Fruit fly (Drosophila melanogaster): Measurements from ENCODE around the gene CG15894.
A peak's percentile ranks its signal among the peaks of the same experiment; 100 is the strongest.

Gene CG15894

DNA sequence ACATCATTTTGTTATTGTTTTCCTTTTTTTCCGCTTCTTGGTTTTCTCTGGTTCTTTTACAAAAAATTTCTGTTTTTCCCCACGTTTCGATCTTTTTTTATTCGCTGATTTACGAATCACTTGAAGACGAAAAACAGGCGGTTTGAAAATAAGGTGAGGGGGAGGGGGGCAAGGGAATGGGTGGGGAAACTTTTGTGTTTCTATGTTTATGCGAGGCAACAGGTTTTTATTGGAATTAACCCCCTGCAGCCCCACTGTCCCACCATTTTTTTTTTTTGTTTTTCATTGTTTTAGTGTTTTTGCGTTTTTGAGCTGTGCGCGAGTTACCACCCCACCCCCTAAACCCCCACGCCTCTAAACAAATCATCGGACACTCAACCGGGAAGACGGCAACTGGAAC, 25.9 kb downstream of the CG15894 start:
- no peak for TF ChIP-seq CG14655 (GFP tag; optimal IDR thresholded peaks at IDR 0.05)
- TF ChIP-seq Pif1A (GFP tag; optimal IDR thresholded peaks at IDR 0.05), result no peak
- TF ChIP-seq CG4496 (GFP tag; IDR thresholded peaks at IDR 0.05), result 0 out of 3 replicates have a peak, but pooled peaks have one; percentile 8
- TF ChIP-seq Snoo (tag; optimal IDR thresholded peaks at IDR 0.05), result no peak
- no peak for TF ChIP-seq rn (GFP tag; IDR thresholded peaks at IDR 0.05)
- TF ChIP-seq gl (tag; optimal IDR thresholded peaks at IDR 0.05), result no peak
- TF ChIP-seq CG10348 (GFP tag; IDR thresholded peaks at IDR 0.05), result no peak

DNA sequence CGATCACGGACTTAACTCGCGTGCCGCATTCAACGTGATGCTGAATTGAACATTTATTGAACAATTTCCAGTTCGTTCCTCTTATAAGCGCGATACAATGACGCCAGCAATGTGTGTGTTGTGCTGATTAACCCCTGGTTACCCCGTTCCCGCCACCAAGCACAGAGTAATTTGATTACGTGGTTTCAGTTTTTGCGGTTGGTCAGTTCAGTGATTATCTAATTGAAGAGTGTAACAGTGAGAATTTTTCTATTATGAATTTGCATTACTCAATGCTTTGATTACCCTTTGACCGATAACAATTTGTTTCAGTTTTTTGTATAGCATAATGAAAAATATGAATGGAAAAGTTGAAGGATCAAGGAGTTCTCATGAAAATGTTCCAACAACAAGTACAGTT, 28.7 kb downstream of the CG15894 start, which contains the start of gene CG3842:
CG3842 (plus strand) TSS at position 61 of the 400 bp plus-strand sequence.
- no peak for TF ChIP-seq CG13204 (GFP tag; optimal IDR thresholded peaks at IDR 0.05)
- no peak for TF ChIP-seq Pif1A (GFP tag; optimal IDR thresholded peaks at IDR 0.05)
- TF ChIP-seq CG34367 (tag; optimal IDR thresholded peaks at IDR 0.05), result no peak
- TF ChIP-seq CG32121 (GFP tag; IDR thresholded peaks at IDR 0.05), result no peak
- TF ChIP-seq D1 (tag; optimal IDR thresholded peaks at IDR 0.05), result no peak
- no peak for TF ChIP-seq CG14655 (GFP tag; optimal IDR thresholded peaks at IDR 0.05)
- TF ChIP-seq CG8301 (tag; optimal IDR thresholded peaks at IDR 0.05), result no peak
- TF ChIP-seq CG9948 (tag; optimal IDR thresholded peaks at IDR 0.05), result no peak
- TF ChIP-seq CG15710 (tag; optimal IDR thresholded peaks at IDR 0.05), result no peak
- TF ChIP-seq CG8159 (tag; optimal IDR thresholded peaks at IDR 0.05), result no peak
- TF ChIP-seq gl (tag; optimal IDR thresholded peaks at IDR 0.05), result no peak
- TF ChIP-seq CG4496 (GFP tag; IDR thresholded peaks at IDR 0.05), result no peak
- no peak for TF ChIP-seq CG10348 (GFP tag; IDR thresholded peaks at IDR 0.05)
- no peak for TF ChIP-seq CG17806 (tag; optimal IDR thresholded peaks at IDR 0.05)
- TF ChIP-seq CG12605 (GFP tag; IDR thresholded peaks at IDR 0.05), result no peak

DNA sequence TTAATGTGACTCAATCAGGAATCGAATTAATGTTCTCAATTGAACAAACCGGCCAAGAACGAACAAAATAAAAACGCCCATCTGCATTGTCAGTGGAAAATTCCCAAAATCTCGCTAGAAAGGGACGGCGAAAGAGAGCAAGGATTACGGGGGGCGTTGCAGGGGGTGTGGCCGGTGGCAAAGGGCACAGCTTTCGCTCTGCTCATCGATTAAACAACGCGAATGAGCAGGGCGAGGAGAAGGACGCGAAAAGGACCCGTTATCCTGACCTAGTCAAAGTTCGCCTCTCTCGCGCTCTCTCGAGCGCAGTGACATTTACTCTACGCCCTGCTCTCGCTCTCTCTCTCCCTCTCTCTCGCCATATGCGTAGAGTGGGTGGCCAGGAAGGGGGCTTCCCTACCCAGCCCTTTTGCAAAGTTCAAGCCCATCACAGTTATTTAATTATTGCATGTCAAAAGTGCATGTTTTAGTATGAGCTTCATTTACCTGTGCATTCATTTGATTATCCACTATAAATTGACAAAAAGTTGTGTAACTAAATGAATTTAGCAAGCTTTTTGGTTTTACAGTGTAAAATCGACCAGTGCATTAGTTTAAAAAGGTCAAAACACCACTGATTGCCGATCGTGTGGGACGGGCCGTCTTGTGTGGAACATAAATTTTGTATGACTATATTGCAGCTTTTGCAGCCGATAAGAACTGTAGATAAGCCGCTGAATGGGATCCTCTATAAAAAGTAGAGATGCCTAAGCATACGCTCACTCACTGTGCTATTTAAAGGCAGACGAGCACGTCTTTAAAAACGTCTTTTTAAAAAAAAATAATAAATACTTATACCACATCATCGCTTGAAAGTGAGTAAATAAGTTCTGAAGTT, 30.0 kb downstream of the CG15894 start:
- peak; percentile 68; the same call in 2 of the 3 replicates for TF ChIP-seq fd96Ca (GFP tag; IDR thresholded peaks at IDR 0.05)
- TF ChIP-seq gl (tag; optimal IDR thresholded peaks at IDR 0.05), result peak; percentile 11
- TF ChIP-seq CG14655 (GFP tag; optimal IDR thresholded peaks at IDR 0.05), result peak; percentile 73
- TF ChIP-seq Pif1B (GFP tag; optimal IDR thresholded peaks at IDR 0.05), result peak; percentile 15
- peak; percentile 53 for TF ChIP-seq Pif1A (GFP tag; optimal IDR thresholded peaks at IDR 0.05)
- peak; percentile 30; the same call in 1 of the 2 replicates for TF ChIP-seq CG12605 (GFP tag; IDR thresholded peaks at IDR 0.05)
- TF ChIP-seq CG9948 (tag; optimal IDR thresholded peaks at IDR 0.05), result peak; percentile 67
- TF ChIP-seq CG13204 (GFP tag; optimal IDR thresholded peaks at IDR 0.05), result no peak
- peak; percentile 57 for TF ChIP-seq CG15710 (tag; optimal IDR thresholded peaks at IDR 0.05)
- TF ChIP-seq EcR (GFP tag; optimal IDR thresholded peaks at IDR 0.05), result peak; percentile 6
- TF ChIP-seq CG17806 (tag; optimal IDR thresholded peaks at IDR 0.05), result peak; percentile 61
- peak; percentile 52 for TF ChIP-seq Ets98B (GFP tag; IDR thresholded peaks at IDR 0.05)
- TF ChIP-seq CG10348 (GFP tag; IDR thresholded peaks at IDR 0.05), result no peak
- peak; percentile 54 for TF ChIP-seq CG8301 (tag; optimal IDR thresholded peaks at IDR 0.05)
- no peak for TF ChIP-seq D1 (tag; optimal IDR thresholded peaks at IDR 0.05)
- TF ChIP-seq CG8159 (tag; optimal IDR thresholded peaks at IDR 0.05), result peak; percentile 73
- no peak for TF ChIP-seq rn (GFP tag; IDR thresholded peaks at IDR 0.05)
- peak; percentile 41 for TF ChIP-seq Snoo (tag; optimal IDR thresholded peaks at IDR 0.05)
- peak; percentile 49; the same call in 1 of the 2 replicates for TF ChIP-seq CG32121 (GFP tag; IDR thresholded peaks at IDR 0.05)
- TF ChIP-seq CG34367 (tag; optimal IDR thresholded peaks at IDR 0.05), result peak; percentile 49
- peak; percentile 76 for TF ChIP-seq CG4496 (GFP tag; IDR thresholded peaks at IDR 0.05)

DNA sequence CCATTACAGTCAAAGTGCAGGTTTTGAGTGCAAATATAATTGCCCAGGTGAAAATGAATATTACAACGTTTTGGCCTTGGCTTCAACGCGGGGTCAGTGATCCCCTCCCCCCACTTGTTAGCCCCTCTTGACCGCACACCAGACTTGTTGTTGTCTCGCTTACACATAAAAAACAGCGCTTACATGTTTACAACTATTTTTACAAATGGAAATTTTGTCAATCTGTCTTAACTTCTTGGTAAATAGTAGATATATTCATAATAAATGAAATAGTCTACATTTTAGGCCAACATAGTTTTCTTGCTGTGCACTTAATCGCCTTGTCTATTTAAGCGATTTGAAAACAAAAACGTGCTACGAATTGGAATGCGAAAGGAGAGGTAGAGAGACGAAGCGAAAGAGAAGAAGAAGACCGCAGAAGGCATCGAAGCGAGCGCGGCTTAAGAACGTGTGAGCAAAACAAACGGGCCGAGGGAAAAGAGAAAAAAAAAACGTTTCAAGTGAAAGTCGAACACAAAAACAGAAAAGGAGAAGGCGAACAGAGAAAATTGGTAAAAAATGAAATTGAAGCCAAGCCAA, 31.0 kb downstream of the CG15894 start:
- TF ChIP-seq CG9948 (tag; optimal IDR thresholded peaks at IDR 0.05) (peak; percentile 77), CG4496 (GFP tag; IDR thresholded peaks at IDR 0.05) (peak; percentile 82), D1 (tag; optimal IDR thresholded peaks at IDR 0.05) (peak; percentile 26), CG17806 (tag; optimal IDR thresholded peaks at IDR 0.05) (peak; percentile 85), Snoo (tag; optimal IDR thresholded peaks at IDR 0.05) (no peak), CG10348 (GFP tag; IDR thresholded peaks at IDR 0.05) (no peak), CG15710 (tag; optimal IDR thresholded peaks at IDR 0.05) (peak; percentile 87), Ets98B (GFP tag; IDR thresholded peaks at IDR 0.05) (peak; percentile 83), CG14655 (GFP tag; optimal IDR thresholded peaks at IDR 0.05) (peak; percentile 39), Pif1B (GFP tag; optimal IDR thresholded peaks at IDR 0.05) (peak; percentile 38), CG32121 (GFP tag; IDR thresholded peaks at IDR 0.05) (peak; percentile 80), EcR (GFP tag; optimal IDR thresholded peaks at IDR 0.05) (peak; percentile 96), CG34367 (tag; optimal IDR thresholded peaks at IDR 0.05) (peak; percentile 76), CG13204 (GFP tag; optimal IDR thresholded peaks at IDR 0.05) (no peak), fd96Ca (GFP tag; IDR thresholded peaks at IDR 0.05) (peak; percentile 60; the same call in 2 of the 3 replicates), Pif1A (GFP tag; optimal IDR thresholded peaks at IDR 0.05) (peak; percentile 54), rn (GFP tag; IDR thresholded peaks at IDR 0.05) (0 out of 2 replicates have a peak, but pooled peaks have one; percentile 36), CG8159 (tag; optimal IDR thresholded peaks at IDR 0.05) (peak; percentile 45), gl (tag; optimal IDR thresholded peaks at IDR 0.05) (peak; percentile 66), CG8301 (tag; optimal IDR thresholded peaks at IDR 0.05) (peak; percentile 59), CG12605 (GFP tag; IDR thresholded peaks at IDR 0.05) (peak; percentile 59; the same call in 1 of the 2 replicates)

DNA sequence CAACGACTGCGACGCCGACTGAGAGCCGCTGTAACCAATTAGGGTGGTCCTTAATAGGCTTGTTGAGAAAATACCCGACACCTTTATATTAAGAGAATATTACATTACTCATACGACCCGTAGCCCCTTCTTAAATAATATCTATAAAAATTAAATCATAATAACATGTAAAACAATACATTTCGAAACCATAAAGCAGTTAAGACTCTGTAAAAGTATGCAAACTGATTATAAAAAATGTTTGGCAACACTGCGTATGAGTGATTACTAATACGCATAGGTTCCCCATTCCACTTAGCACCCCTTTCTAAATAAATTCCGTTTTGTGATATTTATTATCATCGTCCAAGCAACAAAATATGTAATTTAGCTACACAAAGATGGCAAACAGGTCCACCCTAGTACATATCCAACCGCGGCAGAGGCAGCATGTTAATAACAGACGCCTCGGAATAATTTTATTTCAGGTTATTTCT, 31.6 kb downstream of the CG15894 start:
- peak; percentile 90 for TF ChIP-seq CG14655 (GFP tag; optimal IDR thresholded peaks at IDR 0.05)
- peak; percentile 36; the same call in 1 of the 3 replicates for TF ChIP-seq CG4496 (GFP tag; IDR thresholded peaks at IDR 0.05)
- peak; percentile 47 for TF ChIP-seq Ets98B (GFP tag; IDR thresholded peaks at IDR 0.05)
- TF ChIP-seq CG8159 (tag; optimal IDR thresholded peaks at IDR 0.05), result peak; percentile 99
- TF ChIP-seq EcR (GFP tag; optimal IDR thresholded peaks at IDR 0.05), result no peak
- peak; percentile 88 for TF ChIP-seq Pif1B (GFP tag; optimal IDR thresholded peaks at IDR 0.05)
- TF ChIP-seq CG15710 (tag; optimal IDR thresholded peaks at IDR 0.05), result peak; percentile 89
- peak; percentile 80 for TF ChIP-seq CG34367 (tag; optimal IDR thresholded peaks at IDR 0.05)
- TF ChIP-seq Pif1A (GFP tag; optimal IDR thresholded peaks at IDR 0.05), result peak; percentile 87
- TF ChIP-seq CG32121 (GFP tag; IDR thresholded peaks at IDR 0.05), result peak; percentile 58
- TF ChIP-seq CG10348 (GFP tag; IDR thresholded peaks at IDR 0.05), result no peak
- TF ChIP-seq CG12605 (GFP tag; IDR thresholded peaks at IDR 0.05), result peak; percentile 41; the same call in 1 of the 2 replicates
- TF ChIP-seq D1 (tag; optimal IDR thresholded peaks at IDR 0.05), result peak; percentile 66
- peak; percentile 75 for TF ChIP-seq fd96Ca (GFP tag; IDR thresholded peaks at IDR 0.05)
- TF ChIP-seq gl (tag; optimal IDR thresholded peaks at IDR 0.05), result peak; percentile 48
- peak; percentile 84 for TF ChIP-seq CG9948 (tag; optimal IDR thresholded peaks at IDR 0.05)
- TF ChIP-seq CG8301 (tag; optimal IDR thresholded peaks at IDR 0.05), result peak; percentile 89
- peak; percentile 41; the same call in 1 of the 2 replicates for TF ChIP-seq rn (GFP tag; IDR thresholded peaks at IDR 0.05)
- peak; percentile 71 for TF ChIP-seq CG17806 (tag; optimal IDR thresholded peaks at IDR 0.05)
- TF ChIP-seq CG13204 (GFP tag; optimal IDR thresholded peaks at IDR 0.05), result peak; percentile 72
- TF ChIP-seq Snoo (tag; optimal IDR thresholded peaks at IDR 0.05), result peak; percentile 90

Data from whole organism, pupa.